Fruit fly (Drosophila melanogaster): ENCODE results near the gene CG11379.

dm6 chrX:1134053-1135005, 45.6 kb upstream of the CG11379 start, which contains the start of gene CG3655:
- TF ChIP-seq psq (optimal IDR thresholded peaks at IDR 0.05): no peak
- no peak for TF ChIP-seq CG8478 (optimal IDR thresholded peaks at IDR 0.05)
